Fruit fly (Drosophila melanogaster) whole organism, adult: ENCODE data around the gene wisp.

Source experiments
- CG12768 ChIP-seq: fragments of 200-800 bp; sonication (Bioruptor generic); optimal IDR thresholded peaks from 2 replicates; lab custom pipeline; 2017; ENCODE audit warnings: missing biosample characterization, missing genetic modification characterization, mild to moderate bottlenecking, moderate library complexity, missing genetic modification reagents
- CG5204 ChIP-seq: fragments of 200-800 bp; sonication (Bioruptor generic); optimal IDR thresholded peaks from 2 replicates; lab custom pipeline; 2016; ENCODE audit warnings: missing biosample characterization, missing genetic modification characterization
- CG7045 ChIP-seq: fragments of 200-800 bp; sonication (Bioruptor generic); optimal IDR thresholded peaks from 2 replicates; lab custom pipeline; 2017; ENCODE audit warnings: missing biosample characterization, mild to moderate bottlenecking, missing genetic modification characterization
- Clk ChIP-seq: fragments of 200-800 bp; sonication (Bioruptor generic); optimal IDR thresholded peaks from 2 replicates; lab custom pipeline; 2017; ENCODE audit warnings: missing biosample characterization, missing genetic modification characterization
- Crg-1 ChIP-seq: fragments of 200-800 bp; sonication (Bioruptor generic); optimal IDR thresholded peaks from 2 replicates; lab custom pipeline; 2016; ENCODE audit warnings: missing biosample characterization, missing genetic modification characterization
- kay ChIP-seq: fragments of 200-800 bp; sonication (Bioruptor generic); peaks from one replicate; lab custom pipeline; 2016; ENCODE audit warnings: missing biosample characterization, missing genetic modification characterization, borderline replicate concordance
- tj ChIP-seq: fragments of 200-800 bp; sonication (Bioruptor generic); optimal IDR thresholded peaks from 3 replicates; lab custom pipeline; 2017; ENCODE audit warnings: missing biosample characterization, mild to moderate bottlenecking, missing genetic modification characterization, moderate library complexity

- no peak for TF ChIP-seq CG12768 (GFP tag; lab: Kevin White, UChicago)
- no peak for TF ChIP-seq tj (GFP tag; lab: Kevin White, UChicago)
- no peak for TF ChIP-seq CG5204 (GFP tag; lab: Kevin White, UChicago)
- no peak for TF ChIP-seq Clk
- no peak for TF ChIP-seq CG7045 (GFP tag; lab: Kevin White, UChicago)
- TF ChIP-seq kay: peak; percentile 39
- TF ChIP-seq Crg-1 (GFP tag; lab: Kevin White, UChicago): no peak
These were observed 29.0 kb downstream of the wisp start for dm6 chrX:11922650-11923237.
